Fruit fly (Drosophila melanogaster): Measurements from ENCODE around the gene CG8916.

DNA sequence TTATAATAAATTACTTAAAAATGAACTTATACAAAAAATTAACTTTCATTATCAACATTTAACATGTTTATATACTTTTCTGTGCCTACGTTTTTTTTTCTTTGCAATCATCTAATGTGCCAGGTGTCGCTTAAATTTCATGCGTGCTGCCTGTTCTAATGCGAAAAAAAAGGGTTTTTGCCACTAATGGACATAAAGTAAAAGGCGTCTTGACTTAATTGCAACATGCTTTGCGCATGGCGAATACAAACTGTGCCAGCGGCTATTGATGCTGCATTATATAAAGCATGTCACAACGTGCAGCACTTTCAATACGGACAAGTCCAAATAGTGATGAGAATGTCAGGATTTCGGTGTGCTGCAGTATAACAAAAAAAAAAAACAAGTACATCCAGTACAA lies at the start of gene CG8916:
- no peak for TF ChIP-seq CG8478 (optimal IDR thresholded peaks at IDR 0.05)
- no peak for TF ChIP-seq CTCF (optimal IDR thresholded peaks at IDR 0.05)

All from S2 (cell line).